Worm (Caenorhabditis elegans) whole organism, L4 larva: Measurements from ENCODE around the gene hrg-5.
A peak's percentile ranks its signal among the peaks of the same experiment; 100 is the strongest.

ENCODE experiments used
- F10B5.3 ChIP-seq: sonication (generic microtip); optimal IDR thresholded peaks from 2 replicates; lab custom pipeline; 2016; ENCODE audit warnings: mild to moderate bottlenecking, missing genetic modification characterization, missing compliant biosample characterization
- F37D6.2 ChIP-seq: sonication (generic microtip); optimal IDR thresholded peaks from 2 replicates; lab custom pipeline; 2016; ENCODE audit warnings: mild to moderate bottlenecking, missing genetic modification characterization, missing compliant biosample characterization
- F44E2.7 ChIP-seq: fragments of 200-800 bp; sonication (Bioruptor generic); IDR thresholded peaks from 2 replicates; pipeline ENCODE4 v2.1.2; 2022; ENCODE audit warnings: missing genetic modification characterization, missing compliant biosample characterization
- F49E8.2 ChIP-seq: sonication (generic microtip); optimal IDR thresholded peaks from 2 replicates; lab custom pipeline; 2016; ENCODE audit warnings: missing compliant biosample characterization, mild to moderate bottlenecking, missing genetic modification characterization, borderline replicate concordance
- T20F7.1 ChIP-seq: fragments of 200-800 bp; sonication (Bioruptor generic); optimal IDR thresholded peaks from 2 replicates; lab custom pipeline; 2018; ENCODE audit warnings: mild to moderate bottlenecking, missing genetic modification characterization, missing compliant biosample characterization
- T26A8.4 ChIP-seq: fragments of 200-800 bp; sonication (Bioruptor generic); IDR thresholded peaks from 2 replicates; pipeline ENCODE4 v1.3.6; 2022; ENCODE audit warnings: missing genetic modification characterization, missing compliant biosample characterization
- Y48G9A.11 ChIP-seq: fragments of 200-800 bp; sonication (Bioruptor generic); IDR thresholded peaks from 2 replicates; pipeline ENCODE4 v1.3.6; 2022; ENCODE audit warnings: missing genetic modification reagents, missing genetic modification characterization, missing compliant biosample characterization
- Y5F2A.4 ChIP-seq: fragments of 200-800 bp; sonication (Bioruptor generic); optimal IDR thresholded peaks from 2 replicates; lab custom pipeline; 2018; ENCODE audit warnings: mild to moderate bottlenecking, missing genetic modification characterization, missing compliant biosample characterization
- Y75B8A.6 ChIP-seq: fragments of 200-800 bp; sonication (Bioruptor generic); IDR thresholded peaks from 2 replicates; pipeline ENCODE4 v1.3.6; 2022; ENCODE audit warnings: missing genetic modification reagents, missing genetic modification characterization, missing compliant biosample characterization
- ZK337.2 ChIP-seq: fragments of 200-800 bp; sonication (Bioruptor generic); IDR thresholded peaks from 2 replicates; pipeline ENCODE4 v1.3.6; 2022; ENCODE audit warnings: missing genetic modification reagents, missing genetic modification characterization, missing compliant biosample characterization
- ZK546.5 ChIP-seq, 2 experiments: sonication (generic microtip); optimal IDR thresholded peaks; 2 replicates each; lab custom pipeline; 2017; ENCODE audit warnings: missing biosample characterization in 2 of 2, missing genetic modification characterization in 2 of 2
- aha-1 ChIP-seq: fragments of 150-350 bp; peaks from one replicate; lab custom pipeline; 2014; ENCODE audit warnings: missing biosample characterization, missing genetic modification characterization
- ama-1 ChIP-seq: fragments of 150-350 bp; optimal IDR thresholded peaks from 2 replicates; lab custom pipeline; 2014; ENCODE audit warnings: inconsistent platforms, mixed read lengths
- attf-4 ChIP-seq: sonication (generic microtip); optimal IDR thresholded peaks from 3 replicates; lab custom pipeline; 2017; ENCODE audit warnings: missing biosample characterization, missing genetic modification characterization
- ceh-44 ChIP-seq: fragments of 200-800 bp; sonication (Bioruptor generic); IDR thresholded peaks from 2 replicates; pipeline ENCODE4 v1.3.6; 2022; ENCODE audit warnings: missing genetic modification reagents, missing genetic modification characterization, missing compliant biosample characterization
- daf-12 ChIP-seq: fragments of 150-350 bp; optimal IDR thresholded peaks from 2 replicates; lab custom pipeline; 2014; ENCODE audit warnings: missing biosample characterization, missing genetic modification reagents, missing genetic modification characterization
- daf-16 ChIP-seq, 3 experiments: sonication (generic microtip); optimal IDR thresholded peaks; 2 replicates each; lab custom pipeline; 2016 to 2017; ENCODE audit warnings: missing genetic modification characterization in 3 of 3, missing genetic modification reagents in 3 of 3, mild to moderate bottlenecking in 2 of 3, missing compliant biosample characterization in 2 of 3, missing biosample characterization in 1 of 3, moderate library complexity in 1 of 3
- daf-8 ChIP-seq: fragments of 200-800 bp; sonication (Bioruptor generic); IDR thresholded peaks from 2 replicates; pipeline ENCODE4 v1.3.6; 2022; ENCODE audit warnings: missing genetic modification characterization, missing compliant biosample characterization
- dmd-8 ChIP-seq: fragments of 200-800 bp; sonication (Bioruptor generic); IDR thresholded peaks from 2 replicates; pipeline ENCODE4 v1.3.6; 2022; ENCODE audit warnings: missing genetic modification characterization, missing compliant biosample characterization
- dpl-1 ChIP-seq: fragments of 150-350 bp; optimal IDR thresholded peaks from 2 replicates; lab custom pipeline; 2014; ENCODE audit warnings: missing biosample characterization, missing genetic modification reagents, missing genetic modification characterization
- egl-43 ChIP-seq: fragments of 200-800 bp; sonication (Bioruptor generic); IDR thresholded peaks from 2 replicates; pipeline ENCODE4 v1.3.6; 2022; ENCODE audit warnings: missing genetic modification reagents, missing genetic modification characterization, missing compliant biosample characterization
- fkh-10 ChIP-seq: fragments of 150-350 bp; optimal IDR thresholded peaks from 2 replicates; lab custom pipeline; 2014; ENCODE audit warnings: missing biosample characterization, missing genetic modification reagents, missing genetic modification characterization
- fos-1 ChIP-seq: fragments of 150-350 bp; optimal IDR thresholded peaks from 2 replicates; lab custom pipeline; 2014; ENCODE audit warnings: missing biosample characterization, missing genetic modification characterization
- hif-1 ChIP-seq, 2 experiments: sonication (generic microtip); optimal IDR thresholded peaks; 2 replicates each; lab custom pipeline; 2016 to 2017; ENCODE audit warnings: missing compliant biosample characterization in 2 of 2, missing genetic modification characterization in 2 of 2, missing genetic modification reagents in 2 of 2, missing genotype in 2 of 2, mild to moderate bottlenecking in 1 of 2
- hlh-11 ChIP-seq: fragments of 200-800 bp; sonication (Bioruptor generic); optimal IDR thresholded peaks from 2 replicates; lab custom pipeline; 2018; ENCODE audit warnings: mild to moderate bottlenecking, missing genetic modification characterization, missing compliant biosample characterization
- lin-13 ChIP-seq: fragments of 150-350 bp; optimal IDR thresholded peaks from 2 replicates; lab custom pipeline; 2014; ENCODE audit warnings: missing biosample characterization, missing genetic modification reagents, missing genetic modification characterization
- lin-15B ChIP-seq: fragments of 150-350 bp; sonication (generic microtip); optimal IDR thresholded peaks from 3 replicates; lab custom pipeline; 2014; ENCODE audit warnings: missing biosample characterization, missing genetic modification characterization
- lin-39 ChIP-seq: fragments of 150-350 bp; optimal IDR thresholded peaks from 2 replicates; lab custom pipeline; 2014; ENCODE audit warnings: missing biosample characterization, missing genetic modification reagents, missing genetic modification characterization
- mes-2 ChIP-seq: sonication (generic microtip); optimal IDR thresholded peaks from 2 replicates; lab custom pipeline; 2016; ENCODE audit warnings: missing genotype, mild to moderate bottlenecking, missing genetic modification characterization, missing compliant biosample characterization; ENCODE audit not compliant: poor library complexity, severe bottlenecking
- nhr-102 ChIP-seq: sonication (generic microtip); optimal IDR thresholded peaks from 2 replicates; lab custom pipeline; 2016; ENCODE audit warnings: mild to moderate bottlenecking, missing genetic modification characterization, moderate library complexity, missing compliant biosample characterization
- nhr-28 ChIP-seq: fragments of 150-350 bp; optimal IDR thresholded peaks from 2 replicates; lab custom pipeline; 2014; ENCODE audit warnings: missing biosample characterization, missing genetic modification characterization
- nhr-42 ChIP-seq: fragments of 200-800 bp; sonication (Bioruptor generic); IDR thresholded peaks from 2 replicates; pipeline ENCODE4 v1.3.6; 2022; ENCODE audit warnings: missing genetic modification characterization, missing compliant biosample characterization
- nhr-48 ChIP-seq: sonication (generic microtip); optimal IDR thresholded peaks from 2 replicates; lab custom pipeline; 2016; ENCODE audit warnings: mild to moderate bottlenecking, missing genetic modification characterization, missing compliant biosample characterization
- nhr-76 ChIP-seq: fragments of 150-350 bp; optimal IDR thresholded peaks from 2 replicates; lab custom pipeline; 2014; ENCODE audit warnings: missing biosample characterization, missing genetic modification characterization
- nhr-77 ChIP-seq: fragments of 150-350 bp; optimal IDR thresholded peaks from 2 replicates; lab custom pipeline; 2014; ENCODE audit warnings: missing biosample characterization, missing genetic modification characterization
- php-3 ChIP-seq: fragments of 200-800 bp; sonication (Bioruptor generic); IDR thresholded peaks from 2 replicates; pipeline ENCODE4 v1.3.6; 2022; ENCODE audit warnings: missing genetic modification reagents, missing genetic modification characterization, missing compliant biosample characterization
- snpc-1.2 ChIP-seq: fragments of 200-800 bp; sonication (Bioruptor generic); IDR thresholded peaks from 2 replicates; pipeline ENCODE4 v1.3.6; 2022; ENCODE audit warnings: missing genetic modification reagents, missing genetic modification characterization, missing compliant biosample characterization
- snpc-4 ChIP-seq: fragments of 150-350 bp; optimal IDR thresholded peaks from 2 replicates; lab custom pipeline; 2014; ENCODE audit warnings: missing biosample characterization, missing genetic modification characterization
- tag-97 ChIP-seq: fragments of 200-800 bp; sonication (Bioruptor generic); IDR thresholded peaks from 2 replicates; pipeline ENCODE4 v1.3.6; 2022; ENCODE audit warnings: missing genetic modification characterization, missing compliant biosample characterization
- unc-39 ChIP-seq: sonication (generic microtip); optimal IDR thresholded peaks from 2 replicates; lab custom pipeline; 2017; ENCODE audit warnings: missing biosample characterization, missing genetic modification characterization
- unc-62 ChIP-seq, 3 experiments: fragments of 150-350 bp in 1 of 3; sonication (generic microtip); optimal IDR thresholded peaks in 2 of 3; peaks in 1 of 3; 1 replicate in 1 of 3; 2 replicates in 2 of 3; lab custom pipeline; 2014 to 2017; ENCODE audit warnings: missing biosample characterization in 3 of 3, missing genetic modification characterization in 3 of 3, missing genetic modification reagents in 3 of 3, missing genotype in 1 of 3
- zip-11 ChIP-seq: fragments of 200-800 bp; sonication (Bioruptor generic); IDR thresholded peaks from 2 replicates; pipeline ENCODE4 v1.3.6; 2022; ENCODE audit warnings: missing genetic modification characterization, missing compliant biosample characterization
- zip-2 ChIP-seq: fragments of 150-350 bp; optimal IDR thresholded peaks from 2 replicates; lab custom pipeline; 2014; ENCODE audit warnings: missing biosample characterization, missing genetic modification characterization
- ztf-11 ChIP-seq: fragments of 150-350 bp; optimal IDR thresholded peaks from 2 replicates; lab custom pipeline; 2014; ENCODE audit warnings: missing biosample characterization, missing genetic modification characterization
- ztf-7 ChIP-seq: fragments of 150-350 bp; optimal IDR thresholded peaks from 2 replicates; lab custom pipeline; 2014; ENCODE audit warnings: missing biosample characterization, missing genetic modification characterization

The hrg-5 gene

ce11 chrIV:11025941-11026340, 3.3 kb downstream of the hrg-5 start (continued):
- TF ChIP-seq daf-12, result no peak
- no peak for TF ChIP-seq tag-97 (GFP tag; lab: Robert Waterston, UW)
- TF ChIP-seq dmd-8 (GFP tag; lab: Robert Waterston, UW), result peak; percentile 86
- peak in 1 of 2 experiments; percentile 54 for TF ChIP-seq hif-1 (tag; optimal IDR thresholded peaks at IDR 0.05; lab: Kevin White, UChicago)
- no peak for TF ChIP-seq ztf-11 (tag; lab: Kevin White, UChicago)
- TF ChIP-seq ztf-7 (tag; lab: Kevin White, UChicago), result no peak
- peak; percentile 31 for TF ChIP-seq T20F7.1 (GFP tag; lab: Kevin White, UChicago)
- no peak for TF ChIP-seq dpl-1 (GFP tag; lab: Kevin White, UChicago)
- peak; percentile 92 for TF ChIP-seq snpc-1.2 (GFP tag; lab: Robert Waterston, UW)
- TF ChIP-seq unc-39 (tag; lab: Kevin White, UChicago), result no peak
- TF ChIP-seq zip-2 (tag; lab: Kevin White, UChicago), result no peak
- peak; percentile 79 for TF ChIP-seq mes-2 (tag; lab: Kevin White, UChicago)
- TF ChIP-seq snpc-4 (tag; lab: Kevin White, UChicago), result no peak
- no peak for TF ChIP-seq ZK546.5 (tag; optimal IDR thresholded peaks at IDR 0.05; lab: Kevin White, UChicago)
- peak; percentile 91 for TF ChIP-seq ceh-44 (GFP tag; lab: Robert Waterston, UW)
- TF ChIP-seq nhr-42 (GFP tag; lab: Robert Waterston, UW), result peak; percentile 50; the same call in 1 of the 2 replicates
- TF ChIP-seq attf-4, result no peak
- TF ChIP-seq nhr-48 (tag; lab: Kevin White, UChicago), result peak; percentile 43
- peak in 1 of 2 experiments; percentile 24 for TF ChIP-seq unc-62 (GFP tag; optimal IDR thresholded peaks at IDR 0.05 in 1 of 2; lab: Kevin White, UChicago)
- no peak for TF ChIP-seq unc-62 (tag; optimal IDR thresholded peaks at IDR 0.05; lab: Kevin White, UChicago)
- TF ChIP-seq Y5F2A.4 (GFP tag; lab: Kevin White, UChicago), result peak; percentile 89
- peak; percentile 93 for TF ChIP-seq egl-43 (GFP tag; lab: Robert Waterston, UW)
- 0 out of 2 replicates have a peak, but pooled peaks have one; percentile 43 for TF ChIP-seq F44E2.7 (GFP tag; lab: Robert Waterston, UW)
- TF ChIP-seq ZK337.2 (GFP tag; lab: Robert Waterston, UW), result peak; percentile 65; the same call in 1 of the 2 replicates
- TF ChIP-seq F49E8.2 (tag; lab: Kevin White, UChicago), result peak; percentile 91
- no peak for TF ChIP-seq lin-15B
- no peak for TF ChIP-seq lin-13 (GFP tag; lab: Kevin White, UChicago)
- TF ChIP-seq daf-8 (GFP tag; lab: Robert Waterston, UW), result no peak
- peak; percentile 31 to 64 for TF ChIP-seq daf-16 (GFP tag; optimal IDR thresholded peaks at IDR 0.05; lab: Kevin White, UChicago)
- peak; percentile 17 for TF ChIP-seq daf-16 (tag; optimal IDR thresholded peaks at IDR 0.05; lab: Kevin White, UChicago)
- TF ChIP-seq php-3 (GFP tag; lab: Robert Waterston, UW), result peak; percentile 79

- TF ChIP-seq nhr-77 (tag; lab: Kevin White, UChicago) (no peak), snpc-4 (tag; lab: Kevin White, UChicago) (no peak), Y5F2A.4 (GFP tag; lab: Kevin White, UChicago) (no peak), aha-1 (tag; lab: Kevin White, UChicago) (no peak), nhr-102 (tag; lab: Kevin White, UChicago) (no peak), fkh-10 (GFP tag; lab: Kevin White, UChicago) (no peak), T26A8.4 (GFP tag; lab: Robert Waterston, UW) (no peak), Y75B8A.6 (GFP tag; lab: Robert Waterston, UW) (no peak), daf-8 (GFP tag; lab: Robert Waterston, UW) (no peak)
Measured at ce11 chrIV:11022303-11022702, 6.9 kb downstream of the hrg-5 start, which contains the start of gene alh-3. Gene alh-3 (plus strand): TSS chrIV:11022603.

- TF ChIP-seq Y48G9A.11 (0 out of 2 replicates have a peak, but pooled peaks have one; percentile 21), hlh-11 (tag; lab: Kevin White, UChicago) (peak; percentile 69), nhr-77 (tag; lab: Kevin White, UChicago) (peak; percentile 1), lin-39 (tag; lab: Kevin White, UChicago) (no peak), ama-1 (no peak), zip-11 (no peak), lin-15B (no peak), F10B5.3 (tag; lab: Kevin White, UChicago) (no peak), nhr-28 (tag; lab: Kevin White, UChicago) (peak; percentile 66), F37D6.2 (tag; lab: Kevin White, UChicago) (no peak), fos-1 (tag; lab: Kevin White, UChicago) (no peak), attf-4 (no peak), php-3 (GFP tag; lab: Robert Waterston, UW) (no peak), fkh-10 (GFP tag; lab: Kevin White, UChicago) (no peak), nhr-76 (tag; lab: Kevin White, UChicago) (no peak), egl-43 (GFP tag; lab: Robert Waterston, UW) (no peak), unc-39 (tag; lab: Kevin White, UChicago) (no peak), daf-8 (GFP tag; lab: Robert Waterston, UW) (no peak)
Measured at ce11 chrIV:11021512-11022268, 7.5 kb downstream of the hrg-5 start, which contains the start of gene mogs-1. Gene mogs-1 (minus strand): TSS chrIV:11021928.
